Fruit fly (Drosophila melanogaster): ENCODE data around the gene nullo.

DNA sequence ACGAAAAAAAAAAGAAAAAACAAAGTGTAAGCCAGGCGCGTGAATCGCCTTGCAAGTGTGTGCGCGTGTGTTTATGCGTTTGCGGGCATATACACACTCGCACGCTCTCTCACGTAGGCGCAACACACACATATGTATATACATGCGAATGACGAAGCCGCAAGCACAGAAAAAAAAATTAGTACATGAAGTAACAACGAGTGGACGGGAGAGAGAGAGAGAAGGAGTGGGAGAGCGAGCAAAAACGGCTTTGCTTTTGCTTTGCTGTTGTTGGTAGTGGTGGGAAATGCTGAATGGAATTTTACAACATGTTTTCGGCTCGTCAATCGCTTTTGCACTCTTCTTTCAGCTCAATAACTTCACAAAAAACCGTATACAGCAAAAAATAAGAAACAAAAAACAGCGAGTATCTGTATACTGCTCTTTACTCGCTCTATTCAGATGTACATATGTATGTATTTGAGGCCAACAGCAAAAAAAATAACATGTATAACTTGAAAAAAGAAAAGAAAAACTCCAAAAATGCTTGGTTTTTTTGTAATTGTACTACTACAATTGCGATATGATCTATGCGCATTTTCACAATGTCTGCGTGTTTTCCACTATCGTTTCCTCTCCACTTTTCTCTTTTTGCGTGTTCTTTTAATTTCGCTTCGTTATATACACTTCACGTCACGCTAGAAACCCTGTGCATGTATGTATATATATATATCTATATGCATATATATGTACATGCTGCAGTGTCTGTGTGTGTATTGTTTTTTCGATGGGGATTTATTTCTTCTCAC is 48.0 kb downstream of the nullo start:
- no peak for TF ChIP-seq lz (GFP tag; optimal IDR thresholded peaks at IDR 0.05)
- peak; percentile 13 for TF ChIP-seq CG8632 (GFP tag; optimal IDR thresholded peaks at IDR 0.05)
- TF ChIP-seq CG10631 (GFP tag; optimal IDR thresholded peaks at IDR 0.05) = no peak
- no peak for TF ChIP-seq Met (GFP tag; optimal IDR thresholded peaks at IDR 0.05)
- no peak for TF ChIP-seq Hr39 (GFP tag; optimal IDR thresholded peaks at IDR 0.05)
- TF ChIP-seq CG11294 (GFP tag; IDR thresholded peaks at IDR 0.05) = no peak
- TF ChIP-seq CG6792 (GFP tag; optimal IDR thresholded peaks at IDR 0.05) = no peak
- no peak for TF ChIP-seq CG1621 (tag; optimal IDR thresholded peaks at IDR 0.05)
- TF ChIP-seq CG16779 (tag; optimal IDR thresholded peaks at IDR 0.05) = no peak
